Worm (Caenorhabditis elegans) whole organism, young adult: ENCODE measurements around the gene paa-1.

Experiments used
- B0261.1 ChIP-seq: sonication (generic microtip); optimal IDR thresholded peaks from 2 replicates; lab custom pipeline; 2016; ENCODE audit warnings: mild to moderate bottlenecking, missing genetic modification characterization, moderate library complexity, missing compliant biosample characterization
- B0336.3 ChIP-seq: fragments of 200-800 bp; sonication (Bioruptor generic); IDR thresholded peaks from 2 replicates; pipeline ENCODE4 v1.3.6; 2022; ENCODE audit warnings: missing genetic modification characterization, missing compliant biosample characterization
- F22D6.2 ChIP-seq: sonication (generic microtip); optimal IDR thresholded peaks from 2 replicates; lab custom pipeline; 2016; ENCODE audit warnings: mild to moderate bottlenecking, missing genetic modification characterization, missing compliant biosample characterization
- F33H1.4 ChIP-seq: fragments of 200-800 bp; sonication (Bioruptor generic); IDR thresholded peaks from 2 replicates; pipeline ENCODE4 v1.3.6; 2022; ENCODE audit warnings: missing genetic modification reagents, missing genetic modification characterization, missing compliant biosample characterization
- F39B2.1 ChIP-seq: fragments of 200-800 bp; sonication (Bioruptor generic); IDR thresholded peaks from 2 replicates; pipeline ENCODE4 v1.3.6; 2022; ENCODE audit warnings: missing genetic modification reagents, missing genetic modification characterization, missing compliant biosample characterization
- F57A8.1 ChIP-seq: fragments of 200-800 bp; sonication (Bioruptor generic); optimal IDR thresholded peaks from 2 replicates; lab custom pipeline; 2018; ENCODE audit warnings: mild to moderate bottlenecking, missing genetic modification characterization, moderate library complexity, missing compliant biosample characterization
- T07F8.4 ChIP-seq: sonication (generic microtip); optimal IDR thresholded peaks from 2 replicates; lab custom pipeline; 2016; ENCODE audit warnings: mild to moderate bottlenecking, missing genetic modification characterization, moderate library complexity, missing compliant biosample characterization
- bed-1 ChIP-seq: fragments of 200-800 bp; sonication (Bioruptor generic); IDR thresholded peaks from 2 replicates; pipeline ENCODE4 v1.3.6; 2022; ENCODE audit warnings: missing genetic modification reagents, missing genetic modification characterization, missing compliant biosample characterization
- cebp-1 ChIP-seq, 2 experiments: fragments of 200-800 bp in 1 of 2; sonication (Bioruptor generic) in 1 of 2; sonication (generic microtip) in 1 of 2; IDR thresholded peaks in 1 of 2; optimal IDR thresholded peaks in 1 of 2; 2 replicates each; pipeline versions ENCODE4 v1.3.6 to Lab custom; 2017 to 2022; ENCODE audit warnings: missing compliant biosample characterization in 2 of 2, missing genetic modification characterization in 2 of 2, mild to moderate bottlenecking in 1 of 2, missing genetic modification reagents in 1 of 2, moderate library complexity in 1 of 2
- ceh-79 ChIP-seq: sonication (generic microtip); optimal IDR thresholded peaks from 2 replicates; lab custom pipeline; 2017; ENCODE audit warnings: mild to moderate bottlenecking, missing genetic modification characterization, missing compliant biosample characterization
- ceh-91 ChIP-seq: fragments of 200-800 bp; sonication (Bioruptor generic); IDR thresholded peaks from 2 replicates; pipeline ENCODE4 v1.3.6; 2022; ENCODE audit warnings: missing genetic modification reagents, missing genetic modification characterization, missing compliant biosample characterization
- dox-1 ChIP-seq: fragments of 200-800 bp; sonication (Bioruptor generic); IDR thresholded peaks from 2 replicates; pipeline ENCODE4 v1.3.6; 2022; ENCODE audit warnings: missing genetic modification reagents, missing genetic modification characterization, missing compliant biosample characterization
- dpl-1 ChIP-seq: fragments of 150-350 bp; optimal IDR thresholded peaks from 2 replicates; lab custom pipeline; 2014; ENCODE audit warnings: missing biosample characterization, missing genetic modification reagents, missing genetic modification characterization
- egrh-3 ChIP-seq: fragments of 200-800 bp; sonication (Bioruptor generic); IDR thresholded peaks from 2 replicates; pipeline ENCODE4 v1.3.6; 2022; ENCODE audit warnings: missing genetic modification reagents, missing genetic modification characterization, missing compliant biosample characterization
- ets-4 ChIP-seq: fragments of 200-800 bp; sonication (Bioruptor generic); optimal IDR thresholded peaks from 2 replicates; lab custom pipeline; 2018; ENCODE audit warnings: mild to moderate bottlenecking, missing genetic modification characterization, missing compliant biosample characterization
- hmg-1.2 ChIP-seq: fragments of 200-800 bp; sonication (Bioruptor generic); IDR thresholded peaks from 2 replicates; pipeline ENCODE4 v1.3.6; 2022; ENCODE audit warnings: missing genetic modification reagents, missing genetic modification characterization, missing compliant biosample characterization
- hsf-1 ChIP-seq: fragments of 200-800 bp; sonication (Bioruptor generic); IDR thresholded peaks from 2 replicates; pipeline ENCODE4 v1.3.6; 2022; ENCODE audit warnings: missing genetic modification reagents, missing genetic modification characterization, missing compliant biosample characterization
- let-607 ChIP-seq, 2 experiments: fragments of 200-800 bp in 1 of 2; sonication (Bioruptor generic) in 1 of 2; sonication (generic microtip) in 1 of 2; optimal IDR thresholded peaks; 2 replicates each; lab custom pipeline; 2016 to 2018; ENCODE audit warnings: mild to moderate bottlenecking in 2 of 2, missing compliant biosample characterization in 2 of 2, missing genetic modification characterization in 2 of 2, moderate library complexity in 2 of 2, missing genotype in 1 of 2
- lin-40 ChIP-seq: sonication (generic microtip); optimal IDR thresholded peaks from 2 replicates; lab custom pipeline; 2016; ENCODE audit warnings: missing genetic modification characterization, mild to moderate bottlenecking, missing compliant biosample characterization, missing genotype, missing genetic modification reagents
- madf-6 ChIP-seq: fragments of 200-800 bp; sonication (Bioruptor generic); IDR thresholded peaks from 2 replicates; pipeline ENCODE4 v1.3.6; 2022; ENCODE audit warnings: missing genetic modification reagents, missing genetic modification characterization, missing compliant biosample characterization
- mes-4 ChIP-seq: sonication (generic microtip); optimal IDR thresholded peaks from 2 replicates; lab custom pipeline; 2016; ENCODE audit warnings: missing genotype, missing genetic modification characterization, missing compliant biosample characterization
- nhr-179 ChIP-seq: sonication (generic microtip); optimal IDR thresholded peaks from 2 replicates; lab custom pipeline; 2016; ENCODE audit warnings: mild to moderate bottlenecking, missing genetic modification characterization, missing compliant biosample characterization
- nhr-80 ChIP-seq: sonication (generic microtip); optimal IDR thresholded peaks from 2 replicates; lab custom pipeline; 2016; ENCODE audit warnings: missing genetic modification characterization, missing compliant biosample characterization
- pbrm-1 ChIP-seq: fragments of 200-800 bp; sonication (Bioruptor generic); IDR thresholded peaks from 2 replicates; pipeline ENCODE4 v1.3.6; 2022; ENCODE audit warnings: missing genetic modification reagents, missing genetic modification characterization, missing compliant biosample characterization
- rec-8 ChIP-seq, 2 experiments: sonication (generic microtip); optimal IDR thresholded peaks; 2 replicates each; lab custom pipeline; 2016; ENCODE audit warnings: mild to moderate bottlenecking in 2 of 2, missing genetic modification characterization in 2 of 2, missing genetic modification reagents in 2 of 2, missing genotype in 2 of 2, missing biosample characterization in 1 of 2, missing compliant biosample characterization in 1 of 2, moderate library complexity in 1 of 2
- sdz-38 ChIP-seq: sonication (generic microtip); optimal IDR thresholded peaks from 2 replicates; lab custom pipeline; 2016; ENCODE audit warnings: missing genotype, missing genetic modification characterization, missing compliant biosample characterization
- snpc-1.1 ChIP-seq: sonication (generic microtip); optimal IDR thresholded peaks from 2 replicates; lab custom pipeline; 2017; ENCODE audit warnings: missing genetic modification characterization, mild to moderate bottlenecking, missing compliant biosample characterization, antibody characterized with exemption, moderate library complexity, missing genotype, missing genetic modification reagents; ENCODE audit not compliant: insufficient read depth
- sptf-2 ChIP-seq: fragments of 200-800 bp; sonication (Bioruptor generic); optimal IDR thresholded peaks from 2 replicates; lab custom pipeline; 2018; ENCODE audit warnings: mild to moderate bottlenecking, missing genetic modification characterization, missing compliant biosample characterization
- unc-130 ChIP-seq: sonication (generic microtip); optimal IDR thresholded peaks from 2 replicates; lab custom pipeline; 2016; ENCODE audit warnings: missing genetic modification reagents, missing genetic modification characterization, missing compliant biosample characterization
- ztf-25 ChIP-seq: fragments of 200-800 bp; sonication (Bioruptor generic); IDR thresholded peaks from 2 replicates; pipeline ENCODE4 v1.3.6; 2022; ENCODE audit warnings: missing genetic modification reagents, missing genetic modification characterization, missing compliant biosample characterization
- ztf-26 ChIP-seq: sonication (generic microtip); optimal IDR thresholded peaks from 2 replicates; lab custom pipeline; 2017; ENCODE audit warnings: missing genetic modification characterization, missing compliant biosample characterization

The paa-1 gene

ce11 chrIII:5420276-5420675, 30.3 kb upstream of the paa-1 start:
- TF ChIP-seq B0336.3 (GFP tag; lab: Robert Waterston, UW) (no peak), F33H1.4 (GFP tag; lab: Robert Waterston, UW) (no peak), dox-1 (GFP tag; lab: Robert Waterston, UW) (no peak), sdz-38 (tag; lab: Kevin White, UChicago) (no peak), lin-40 (tag; lab: Kevin White, UChicago) (no peak), ztf-25 (GFP tag; lab: Robert Waterston, UW) (no peak), ceh-91 (GFP tag; lab: Robert Waterston, UW) (no peak), mes-4 (tag; lab: Kevin White, UChicago) (no peak), unc-130 (no peak), B0261.1 (tag; lab: Kevin White, UChicago) (no peak), ets-4 (GFP tag; lab: Kevin White, UChicago) (no peak), dpl-1 (GFP tag; lab: Kevin White, UChicago) (no peak)

ce11 chrIII:5421406-5421805, 29.1 kb upstream of the paa-1 start:
- TF ChIP-seq hmg-1.2, result peak; percentile 65; the same call in 1 of the 2 replicates
- peak; percentile 72 for TF ChIP-seq nhr-80
- peak; percentile 41 to 63 for TF ChIP-seq let-607 (tag; optimal IDR thresholded peaks at IDR 0.05; lab: Kevin White, UChicago)
- TF ChIP-seq F57A8.1 (GFP tag; lab: Kevin White, UChicago), result no peak
- peak; percentile 4 for TF ChIP-seq lin-40 (tag; lab: Kevin White, UChicago)
- peak; percentile 4 for TF ChIP-seq ztf-26
- no peak for TF ChIP-seq madf-6 (GFP tag; lab: Robert Waterston, UW)
- no peak for TF ChIP-seq F22D6.2
- no peak for TF ChIP-seq pbrm-1
- no peak for TF ChIP-seq T07F8.4 (tag; lab: Kevin White, UChicago)

- TF ChIP-seq ceh-79, result no peak
- TF ChIP-seq F33H1.4 (GFP tag; lab: Robert Waterston, UW), result no peak
- TF ChIP-seq sptf-2 (GFP tag; lab: Kevin White, UChicago), result no peak
Measured at ce11 chrIII:5422561-5423103, 27.9 kb upstream of the paa-1 start.

- TF ChIP-seq snpc-1.1 (tag; lab: Kevin White, UChicago), result no peak
- no peak for TF ChIP-seq dox-1 (GFP tag; lab: Robert Waterston, UW)
- TF ChIP-seq nhr-179 (tag; lab: Kevin White, UChicago), result no peak
- no peak for TF ChIP-seq cebp-1 (GFP tag; IDR thresholded peaks at IDR 0.05; lab: Robert Waterston, UW)
- no peak for TF ChIP-seq cebp-1 (tag; optimal IDR thresholded peaks at IDR 0.05; lab: Kevin White, UChicago)
- TF ChIP-seq F39B2.1, result no peak
- TF ChIP-seq egrh-3 (GFP tag; lab: Robert Waterston, UW), result no peak
- TF ChIP-seq hsf-1, result no peak
- TF ChIP-seq bed-1, result no peak
Measured at ce11 chrIII:5423665-5424133, 26.8 kb upstream of the paa-1 start, which contains the start of gene dnj-24. TSS of gene dnj-24 (minus strand) at chrIII:5424083.

- TF ChIP-seq rec-8 (tag; optimal IDR thresholded peaks at IDR 0.05; lab: Kevin White, UChicago) (no peak), hsf-1 (peak; percentile 50; the same call in 1 of the 2 replicates)
Measured at ce11 chrIII:5424363-5424762, 26.2 kb upstream of the paa-1 start.
